Worm (Caenorhabditis elegans) whole organism, young adult: ENCODE data around the gene F32G8.2.

Experiments
- Y56A3A.18 ChIP-seq: fragments of 200-800 bp; sonication (Bioruptor generic); IDR thresholded peaks from 2 replicates; pipeline ENCODE4 v1.3.6; 2022; ENCODE audit warnings: missing genetic modification reagents, missing genetic modification characterization, missing compliant biosample characterization
- dpl-1 ChIP-seq: fragments of 150-350 bp; optimal IDR thresholded peaks from 2 replicates; lab custom pipeline; 2014; ENCODE audit warnings: missing biosample characterization, missing genetic modification reagents, missing genetic modification characterization
- egrh-3 ChIP-seq: fragments of 200-800 bp; sonication (Bioruptor generic); IDR thresholded peaks from 2 replicates; pipeline ENCODE4 v1.3.6; 2022; ENCODE audit warnings: missing genetic modification reagents, missing genetic modification characterization, missing compliant biosample characterization
- hlh-12 ChIP-seq: sonication (generic microtip); optimal IDR thresholded peaks from 2 replicates; lab custom pipeline; 2016; ENCODE audit warnings: missing genetic modification characterization, missing compliant biosample characterization
- hsf-1 ChIP-seq: fragments of 200-800 bp; sonication (Bioruptor generic); IDR thresholded peaks from 2 replicates; pipeline ENCODE4 v1.3.6; 2022; ENCODE audit warnings: missing genetic modification reagents, missing genetic modification characterization, missing compliant biosample characterization
- sdz-38 ChIP-seq: sonication (generic microtip); optimal IDR thresholded peaks from 2 replicates; lab custom pipeline; 2016; ENCODE audit warnings: missing genotype, missing genetic modification characterization, missing compliant biosample characterization
- snpc-4 ChIP-seq, 5 experiments: fragments of 150-350 bp in 1 of 5; sonication (generic microtip) in 4 of 5; optimal IDR thresholded peaks; 2 replicates each; lab custom pipeline; 2014 to 2018; ENCODE audit warnings: missing genetic modification characterization in 5 of 5, missing biosample characterization in 3 of 5, antibody characterized with exemption in 2 of 5, mild to moderate bottlenecking in 2 of 5, missing compliant biosample characterization in 2 of 5, missing genotype in 2 of 5, moderate library complexity in 2 of 5, missing genetic modification reagents in 1 of 5
- xnd-1 ChIP-seq: sonication (generic microtip); optimal IDR thresholded peaks from 2 replicates; lab custom pipeline; 2016; ENCODE audit warnings: missing genotype, missing genetic modification reagents, missing genetic modification characterization, missing compliant biosample characterization

- TF ChIP-seq hsf-1 (GFP tag; lab: Robert Waterston, UW) (no peak), snpc-4 (GFP tag; optimal IDR thresholded peaks at IDR 0.05; lab: Kevin White, UChicago) (no peak), snpc-4 (tag; optimal IDR thresholded peaks at IDR 0.05; lab: Kevin White, UChicago) (no peak), hlh-12 (tag; lab: Kevin White, UChicago) (no peak), dpl-1 (GFP tag; lab: Kevin White, UChicago) (no peak), xnd-1 (no peak), sdz-38 (no peak), egrh-3 (no peak), Y56A3A.18 (GFP tag; lab: Robert Waterston, UW) (no peak)
Observed at ce11 chrV:10536095-10536691, 13.6 kb upstream of the F32G8.2 start, which contains the start of gene ppm-1.A.
